Fruit fly (Drosophila melanogaster) whole organism, embryonic: Measurements from ENCODE around the gene Hpd.

Source experiments
- Awh ChIP-seq: fragments of 200-800 bp; sonication (Bioruptor generic); IDR thresholded peaks from 2 replicates; pipeline ENCODE4, ENCODE4 v1.3.6; 2022; ENCODE audit warnings: missing biosample characterization, missing genetic modification characterization
- CG13424 ChIP-seq: fragments of 200-800 bp; sonication (Bioruptor generic); optimal IDR thresholded peaks from 2 replicates; lab custom pipeline; 2019; ENCODE audit warnings: missing biosample characterization, mild to moderate bottlenecking, missing genetic modification characterization, moderate library complexity
- CG13894 ChIP-seq: fragments of 200-800 bp; sonication (Bioruptor generic); optimal IDR thresholded peaks from 3 replicates; lab custom pipeline; 2018; ENCODE audit warnings: missing biosample characterization, mild to moderate bottlenecking, missing genetic modification characterization, moderate library complexity
- Kr ChIP-seq: fragments of 200-800 bp; sonication (Bioruptor generic); optimal IDR thresholded peaks from 2 replicates; lab custom pipeline; 2017; ENCODE audit warnings: missing biosample characterization, mild to moderate bottlenecking, missing genetic modification characterization
- ase ChIP-seq: fragments of 200-800 bp; sonication (Bioruptor generic); IDR thresholded peaks from 3 replicates; pipeline ENCODE4 v1.3.6; 2022; ENCODE audit warnings: missing biosample characterization, missing genetic modification characterization
- pzg ChIP-seq: fragments of 200-800 bp; sonication (Bioruptor generic); optimal IDR thresholded peaks from 3 replicates; lab custom pipeline; 2018; ENCODE audit warnings: missing biosample characterization, mild to moderate bottlenecking, missing genetic modification characterization, moderate library complexity
- usp ChIP-seq: fragments of >200 bp; optimal IDR thresholded peaks from 2 replicates; lab custom pipeline; 2017; ENCODE audit warnings: missing biosample characterization, missing genetic modification characterization

DNA sequence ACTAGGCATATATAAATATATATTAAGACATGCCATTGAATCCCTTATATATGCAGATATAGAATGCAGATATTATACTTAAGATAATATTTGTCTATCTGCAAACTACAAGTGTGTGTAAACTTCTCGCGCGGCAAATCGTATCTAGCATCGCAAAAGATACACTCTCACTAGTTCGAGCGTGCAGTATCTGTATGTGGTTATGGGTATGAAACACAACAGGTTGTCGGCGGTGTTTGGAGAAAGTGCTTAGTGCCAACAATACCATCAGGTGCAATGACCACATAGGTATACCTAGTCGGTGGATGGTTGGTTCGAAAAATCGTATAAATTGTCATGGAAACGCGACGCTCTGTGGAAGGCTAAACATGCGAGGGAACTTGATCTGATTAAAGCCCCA, 35.2 kb downstream of the Hpd start:
- TF ChIP-seq pzg: no peak
- no peak for TF ChIP-seq CG13424
- no peak for TF ChIP-seq Awh (GFP tag; lab: Robert Waterston, UW)
- no peak for TF ChIP-seq CG13894 (tag; lab: Kevin White, UChicago)
- TF ChIP-seq usp (GFP tag; lab: Kevin White, UChicago): no peak
- TF ChIP-seq ase (GFP tag; lab: Robert Waterston, UW): no peak
- no peak for TF ChIP-seq Kr (GFP tag; lab: Kevin White, UChicago)
